Fruit fly (Drosophila melanogaster): ENCODE data around the gene Or33c.
A peak's percentile ranks its signal among the peaks of the same experiment; 100 is the strongest.

Or33c gene

dm6 chr2L:11934205-11934604 lies 3.6 kb upstream of the Or33c start, which contains the start of gene Or33a:
Gene Or33a, plus strand, starts transcription at chr2L:11934505.
- no peak for TF ChIP-seq CG14050 (GFP tag; IDR thresholded peaks at IDR 0.05)
- TF ChIP-seq tx (GFP tag; optimal IDR thresholded peaks at IDR 0.05): no peak
- no peak for TF ChIP-seq CG31224 (GFP tag; IDR thresholded peaks at IDR 0.05)
- TF ChIP-seq row (GFP tag; IDR thresholded peaks at IDR 0.05): no peak
- TF ChIP-seq fd3F (GFP tag; optimal IDR thresholded peaks at IDR 0.05): no peak
- TF ChIP-seq CG3065 (GFP tag; optimal IDR thresholded peaks at IDR 0.05): no peak
- no peak for TF ChIP-seq sr (GFP tag; IDR thresholded peaks at IDR 0.05)
- no peak for TF ChIP-seq CG4617 (GFP tag; optimal IDR thresholded peaks at IDR 0.05; ENCODE audit: borderline replicate concordance)
- TF ChIP-seq CG18599 (GFP tag; optimal IDR thresholded peaks at IDR 0.05): no peak
- TF ChIP-seq zf30C (GFP tag; optimal IDR thresholded peaks at IDR 0.05): no peak
- no peak for TF ChIP-seq CG4707 (GFP tag; optimal IDR thresholded peaks at IDR 0.05)
- no peak for TF ChIP-seq CG2129 (GFP tag; IDR thresholded peaks at IDR 0.05; ENCODE audit: partially characterized antibody)
- TF ChIP-seq Hsf (GFP tag; optimal IDR thresholded peaks at IDR 0.05): no peak
- TF ChIP-seq Camta (GFP tag; optimal IDR thresholded peaks at IDR 0.05): no peak
- TF ChIP-seq ab (GFP tag; optimal IDR thresholded peaks at IDR 0.05): no peak
- no peak for TF ChIP-seq NC2β (GFP tag; optimal IDR thresholded peaks at IDR 0.05)
- TF ChIP-seq Lhr (GFP tag; optimal IDR thresholded peaks at IDR 0.05): no peak
- no peak for TF ChIP-seq CG17612 (GFP tag; IDR thresholded peaks at IDR 0.05)
- no peak for TF ChIP-seq jing (GFP tag; optimal IDR thresholded peaks at IDR 0.05)

- TF ChIP-seq CG1529 (GFP tag; optimal IDR thresholded peaks at IDR 0.05): no peak
- no peak for TF ChIP-seq CG17912 (GFP tag; optimal IDR thresholded peaks at IDR 0.05)
- no peak for TF ChIP-seq CG13775 (GFP tag; optimal IDR thresholded peaks at IDR 0.05)
- TF ChIP-seq CG6175 (GFP tag; IDR thresholded peaks at IDR 0.05): no peak
- TF ChIP-seq E2f2 (GFP tag; IDR thresholded peaks at IDR 0.05): no peak
- TF ChIP-seq rib (GFP tag; IDR thresholded peaks at IDR 0.05): no peak
- no peak for TF ChIP-seq CG14860 (GFP tag; IDR thresholded peaks at IDR 0.05; ENCODE audit: partially characterized antibody)
Measured at dm6 chr2L:11935881-11936280, 1.9 kb upstream of the Or33c start, which contains the start of gene Or33b. Gene Or33b, plus strand, starts transcription at chr2L:11936181.

dm6 chr2L:11940620-11941019 lies 2.9 kb downstream of the Or33c start:
- no peak for TF ChIP-seq kah (GFP tag; optimal IDR thresholded peaks at IDR 0.05)
- TF ChIP-seq dmrt99B (tag; optimal IDR thresholded peaks at IDR 0.05): no peak
- TF ChIP-seq btn (GFP tag; optimal IDR thresholded peaks at IDR 0.05): no peak
- no peak for TF ChIP-seq CG13123 (GFP tag; optimal IDR thresholded peaks at IDR 0.05)
- TF ChIP-seq Dbx (GFP tag; IDR thresholded peaks at IDR 0.05): 0 out of 3 replicates have a peak, but pooled peaks have one; percentile 23
- TF ChIP-seq sr (GFP tag; IDR thresholded peaks at IDR 0.05): no peak
- peak; percentile 85 for TF ChIP-seq CTCF (GFP tag; optimal IDR thresholded peaks at IDR 0.05)
- peak; percentile 11; the same call in 1 of the 2 replicates for TF ChIP-seq lmd (GFP tag; IDR thresholded peaks at IDR 0.05)
- TF ChIP-seq CG11504 (tag; optimal IDR thresholded peaks at IDR 0.05): peak; percentile 31
- TF ChIP-seq gem (tag; optimal IDR thresholded peaks at IDR 0.05): peak; percentile 52
- TF ChIP-seq CG5180 (GFP tag; optimal IDR thresholded peaks at IDR 0.05): peak; percentile 64
- TF ChIP-seq Hr51 (GFP tag; optimal IDR thresholded peaks at IDR 0.05): peak in 1 of 2 experiments; percentile 13
- TF ChIP-seq stc (GFP tag; IDR thresholded peaks at IDR 0.05): no peak
- no peak for TF ChIP-seq HLHmδ (GFP tag; optimal IDR thresholded peaks at IDR 0.05)
- TF ChIP-seq az2 (GFP tag; optimal IDR thresholded peaks at IDR 0.05): peak; percentile 7
- TF ChIP-seq Sox102F (GFP tag; optimal IDR thresholded peaks at IDR 0.05): peak; percentile 26
- no peak for TF ChIP-seq CG14441 (GFP tag; IDR thresholded peaks at IDR 0.05)
- no peak for TF ChIP-seq MTF-1 (GFP tag; optimal IDR thresholded peaks at IDR 0.05; ENCODE audit: borderline replicate concordance)
- 0 out of 2 replicates have a peak, but pooled peaks have one; percentile 22 for TF ChIP-seq CG6689 (GFP tag; IDR thresholded peaks at IDR 0.05)
- no peak for TF ChIP-seq CG1832 (GFP tag; optimal IDR thresholded peaks at IDR 0.05)
- 0 out of 2 replicates have a peak, but pooled peaks have one; percentile 6 for TF ChIP-seq esg (GFP tag; conservative IDR thresholded peaks at IDR 0.05)
- TF ChIP-seq Kr (GFP tag; optimal IDR thresholded peaks at IDR 0.05): no peak
- TF ChIP-seq zen2 (GFP tag; IDR thresholded peaks at IDR 0.05; ENCODE audit: partially characterized antibody): no peak

All from whole organism, embryonic.